Worm (Caenorhabditis elegans) whole organism, L1 larva: ENCODE data around the gene srx-34.

Experiments
- C16A3.4 ChIP-seq: fragments of 150-350 bp; optimal IDR thresholded peaks from 2 replicates; lab custom pipeline; 2014; ENCODE audit warnings: missing biosample characterization, missing genetic modification characterization
- aly-2 ChIP-seq: fragments of 150-350 bp; optimal IDR thresholded peaks from 2 replicates; lab custom pipeline; 2014; ENCODE audit warnings: missing biosample characterization, missing genetic modification characterization
- ceh-90 ChIP-seq: sonication (generic microtip); optimal IDR thresholded peaks from 2 replicates; lab custom pipeline; 2016; ENCODE audit warnings: missing genetic modification characterization, missing compliant biosample characterization
- nhr-77 ChIP-seq: fragments of 150-350 bp; optimal IDR thresholded peaks from 2 replicates; lab custom pipeline; 2014; ENCODE audit warnings: missing biosample characterization, missing genetic modification characterization
- unc-62 ChIP-seq: fragments of 150-350 bp; optimal IDR thresholded peaks from 2 replicates; lab custom pipeline; 2014; ENCODE audit warnings: missing biosample characterization, missing genetic modification reagents, missing genetic modification characterization

ce11 chrV:7110370-7110769 is 9.7 kb downstream of the srx-34 start:
- TF ChIP-seq ceh-90 (tag; lab: Kevin White, UChicago): no peak
- TF ChIP-seq unc-62 (GFP tag; lab: Kevin White, UChicago): no peak
- TF ChIP-seq aly-2 (tag; lab: Kevin White, UChicago): no peak
- no peak for TF ChIP-seq nhr-77
- TF ChIP-seq C16A3.4 (tag; lab: Kevin White, UChicago): no peak
